Worm (Caenorhabditis elegans) whole organism, early embryonic: ENCODE results near the gene unc-36.

Experiments used
- B0310.2 ChIP-seq: sonication (generic microtip); optimal IDR thresholded peaks from 2 replicates; lab custom pipeline; 2016; ENCODE audit warnings: mild to moderate bottlenecking, missing genetic modification characterization, missing compliant biosample characterization
- F13C5.2 ChIP-seq: sonication (generic microtip); optimal IDR thresholded peaks from 2 replicates; lab custom pipeline; 2017; ENCODE audit warnings: mild to moderate bottlenecking, missing genetic modification characterization, inconsistent platforms, missing compliant biosample characterization
- ama-1 ChIP-seq: fragments of 150-350 bp; optimal IDR thresholded peaks from 2 replicates; lab custom pipeline; 2014
- flt-1 ChIP-seq: fragments of 200-800 bp; sonication (Bioruptor generic); IDR thresholded peaks from 2 replicates; pipeline ENCODE4 v1.3.6; 2022; ENCODE audit warnings: missing genetic modification characterization, missing compliant biosample characterization
- hmbx-1 ChIP-seq: sonication (generic microtip); optimal IDR thresholded peaks from 2 replicates; lab custom pipeline; 2016; ENCODE audit warnings: mild to moderate bottlenecking, missing genetic modification characterization, missing compliant biosample characterization
- pes-1 ChIP-seq: fragments of 200-800 bp; sonication (Bioruptor generic); IDR thresholded peaks from 2 replicates; pipeline ENCODE4 v1.3.6; 2022; ENCODE audit warnings: missing genetic modification reagents, missing genetic modification characterization, missing compliant biosample characterization
- tbx-37 ChIP-seq: fragments of 200-800 bp; sonication (Bioruptor generic); conservative IDR thresholded peaks from 2 replicates; pipeline ENCODE4 v1.3.6; 2022; ENCODE audit warnings: missing genetic modification reagents, missing genetic modification characterization, missing compliant biosample characterization
- tra-4 ChIP-seq: sonication (generic microtip); optimal IDR thresholded peaks from 2 replicates; lab custom pipeline; 2017; ENCODE audit warnings: missing genetic modification characterization, missing compliant biosample characterization

ce11 chrIII:8245591-8245990 is 44.6 kb upstream of the unc-36 start, which contains the start of gene C02F5.3:
- TF ChIP-seq ama-1 (no peak), hmbx-1 (tag; lab: Kevin White, UChicago) (no peak), pes-1 (GFP tag; lab: Robert Waterston, UW) (no peak), tbx-37 (no peak), B0310.2 (no peak), F13C5.2 (tag; lab: Kevin White, UChicago) (no peak), tra-4 (tag; lab: Kevin White, UChicago) (no peak), flt-1 (no peak)
